Fruit fly (Drosophila melanogaster): Measurements from ENCODE around the gene Pink1.
A peak's percentile ranks its signal among the peaks of the same experiment; 100 is the strongest.

- TF ChIP-seq CG33017 (tag; optimal IDR thresholded peaks at IDR 0.05) (peak; percentile 3), cic (GFP tag; optimal IDR thresholded peaks at IDR 0.05) (peak; percentile 39), CG5204 (GFP tag; optimal IDR thresholded peaks at IDR 0.05) (no peak), tj (GFP tag; optimal IDR thresholded peaks at IDR 0.05) (peak; percentile 66), CG7101 (tag; optimal IDR thresholded peaks at IDR 0.05) (peak; percentile 90), toe (GFP tag; optimal IDR thresholded peaks at IDR 0.05) (peak; percentile 36)
These were observed 29.3 kb upstream of the Pink1 start, which contains the start of the genes CG3226 and Cdc7 for dm6 chrX:6654198-6654831.
